Worm (Caenorhabditis elegans) whole organism, L3 larva: Measurements from ENCODE around the gene snr-5.

ENCODE experiments used
- ZK546.5 ChIP-seq: sonication (generic microtip); optimal IDR thresholded peaks from 2 replicates; lab custom pipeline; 2017; ENCODE audit warnings: missing biosample characterization, missing genetic modification characterization
- aly-2 ChIP-seq: fragments of 150-350 bp; optimal IDR thresholded peaks from 2 replicates; lab custom pipeline; 2014; ENCODE audit warnings: missing biosample characterization, missing genetic modification characterization
- ama-1 ChIP-seq: fragments of 150-350 bp; optimal IDR thresholded peaks from 2 replicates; lab custom pipeline; 2018
- ceh-28 ChIP-seq: fragments of 150-350 bp; optimal IDR thresholded peaks from 2 replicates; lab custom pipeline; 2014; ENCODE audit warnings: missing biosample characterization, missing genetic modification reagents, missing genetic modification characterization
- ceh-82 ChIP-seq: fragments of 150-350 bp; optimal IDR thresholded peaks from 2 replicates; lab custom pipeline; 2014; ENCODE audit warnings: missing biosample characterization, missing genetic modification characterization
- ceh-9 ChIP-seq: sonication (generic microtip); optimal IDR thresholded peaks from 2 replicates; lab custom pipeline; 2018; ENCODE audit warnings: missing biosample characterization, missing genetic modification characterization
- daf-12 ChIP-seq: fragments of 150-350 bp; optimal IDR thresholded peaks from 2 replicates; lab custom pipeline; 2014; ENCODE audit warnings: missing biosample characterization, missing genetic modification reagents, missing genetic modification characterization
- egl-27 ChIP-seq: sonication (generic microtip); optimal IDR thresholded peaks from 4 replicates; lab custom pipeline; 2017; ENCODE audit warnings: missing biosample characterization, missing genetic modification reagents, missing genetic modification characterization
- egl-5 ChIP-seq: fragments of 150-350 bp; optimal IDR thresholded peaks from 2 replicates; lab custom pipeline; 2017; ENCODE audit warnings: missing biosample characterization, missing genetic modification reagents, missing genetic modification characterization, inconsistent platforms
- elt-1 ChIP-seq: fragments of 150-350 bp; optimal IDR thresholded peaks from 2 replicates; lab custom pipeline; 2014; ENCODE audit warnings: missing biosample characterization, missing genetic modification characterization
- elt-2 ChIP-seq: sonication (generic microtip); optimal IDR thresholded peaks from 2 replicates; lab custom pipeline; 2016; ENCODE audit warnings: missing genetic modification reagents, mild to moderate bottlenecking, missing genetic modification characterization, missing compliant biosample characterization
- elt-3 ChIP-seq, 3 experiments: fragments of 150-350 bp in 1 of 3; sonication (generic microtip) in 2 of 3; optimal IDR thresholded peaks; 2 replicates in 2 of 3; 4 replicates in 1 of 3; lab custom pipeline; 2014 to 2017; ENCODE audit warnings: missing biosample characterization in 3 of 3, missing genetic modification characterization in 3 of 3
- eor-1 ChIP-seq, 2 experiments: fragments of 150-350 bp; optimal IDR thresholded peaks; 2 replicates each; lab custom pipeline; 2014 to 2018; ENCODE audit warnings: missing biosample characterization in 2 of 2, missing genetic modification characterization in 2 of 2
- fkh-10 ChIP-seq: sonication (generic microtip); optimal IDR thresholded peaks from 2 replicates; lab custom pipeline; 2017; ENCODE audit warnings: missing biosample characterization, missing genetic modification reagents, missing genetic modification characterization
- fkh-2 ChIP-seq: fragments of 150-350 bp; optimal IDR thresholded peaks from 2 replicates; lab custom pipeline; 2014; ENCODE audit warnings: missing biosample characterization, missing genetic modification reagents, missing genetic modification characterization
- fos-1 ChIP-seq: fragments of 150-350 bp; optimal IDR thresholded peaks from 2 replicates; lab custom pipeline; 2014; ENCODE audit warnings: missing biosample characterization, missing genetic modification characterization
- jun-1 ChIP-seq: fragments of 150-350 bp; optimal IDR thresholded peaks from 2 replicates; lab custom pipeline; 2014; ENCODE audit warnings: missing biosample characterization, missing genetic modification reagents, missing genetic modification characterization
- lin-15B ChIP-seq: fragments of 150-350 bp; optimal IDR thresholded peaks from 2 replicates; lab custom pipeline; 2014; ENCODE audit warnings: missing biosample characterization, missing genetic modification characterization
- lin-39 ChIP-seq: fragments of 150-350 bp; optimal IDR thresholded peaks from 2 replicates; lab custom pipeline; 2018; ENCODE audit warnings: missing biosample characterization, missing genetic modification reagents, missing genetic modification characterization
- lsy-12 ChIP-seq: sonication (generic microtip); optimal IDR thresholded peaks from 2 replicates; lab custom pipeline; 2016; ENCODE audit warnings: mild to moderate bottlenecking, missing genetic modification characterization, missing compliant biosample characterization
- mdl-1 ChIP-seq: fragments of 150-350 bp; optimal IDR thresholded peaks from 2 replicates; lab custom pipeline; 2014; ENCODE audit warnings: missing biosample characterization, missing genetic modification characterization
- mml-1 ChIP-seq: fragments of 150-350 bp; sonication (generic microtip); optimal IDR thresholded peaks from 3 replicates; lab custom pipeline; 2014; ENCODE audit warnings: missing biosample characterization, missing genetic modification characterization
- nfya-1 ChIP-seq: sonication (generic microtip); optimal IDR thresholded peaks from 2 replicates; lab custom pipeline; 2017; ENCODE audit warnings: missing genetic modification characterization, mild to moderate bottlenecking, missing compliant biosample characterization, antibody characterized with exemption, moderate library complexity; ENCODE audit not compliant: insufficient read depth
- nhr-11 ChIP-seq: fragments of 150-350 bp; optimal IDR thresholded peaks from 2 replicates; lab custom pipeline; 2014; ENCODE audit warnings: missing biosample characterization, missing genetic modification characterization
- nhr-12 ChIP-seq: fragments of 150-350 bp; optimal IDR thresholded peaks from 2 replicates; lab custom pipeline; 2014; ENCODE audit warnings: missing biosample characterization, missing genetic modification characterization
- nhr-23 ChIP-seq: fragments of 150-350 bp; optimal IDR thresholded peaks from 2 replicates; lab custom pipeline; 2014; ENCODE audit warnings: missing biosample characterization, missing genetic modification reagents, missing genetic modification characterization
- nhr-25 ChIP-seq: sonication (generic microtip); optimal IDR thresholded peaks from 2 replicates; lab custom pipeline; 2017; ENCODE audit warnings: missing biosample characterization, missing genetic modification characterization
- nhr-28 ChIP-seq: fragments of 150-350 bp; optimal IDR thresholded peaks from 2 replicates; lab custom pipeline; 2014; ENCODE audit warnings: missing biosample characterization, missing genetic modification characterization
- nhr-43 ChIP-seq: sonication (generic microtip); optimal IDR thresholded peaks from 2 replicates; lab custom pipeline; 2016; ENCODE audit warnings: mild to moderate bottlenecking, missing genetic modification characterization, missing compliant biosample characterization; ENCODE audit not compliant: poor library complexity, severe bottlenecking
- nhr-67 ChIP-seq: fragments of 150-350 bp; optimal IDR thresholded peaks from 2 replicates; lab custom pipeline; 2014; ENCODE audit warnings: missing biosample characterization, missing genetic modification characterization
- nhr-77 ChIP-seq: fragments of 150-350 bp; optimal IDR thresholded peaks from 2 replicates; lab custom pipeline; 2014; ENCODE audit warnings: missing biosample characterization, missing genetic modification characterization
- pha-4 ChIP-seq: fragments of 150-350 bp; optimal IDR thresholded peaks from 2 replicates; lab custom pipeline; 2014; ENCODE audit warnings: missing biosample characterization, missing genetic modification reagents, missing genetic modification characterization
- skn-1 ChIP-seq: fragments of 150-350 bp; optimal IDR thresholded peaks from 2 replicates; lab custom pipeline; 2014; ENCODE audit warnings: missing biosample characterization, missing genetic modification characterization
- tbx-2 ChIP-seq: sonication (generic microtip); optimal IDR thresholded peaks from 2 replicates; lab custom pipeline; 2016; ENCODE audit warnings: mild to moderate bottlenecking, missing genetic modification characterization, missing compliant biosample characterization
- unc-39 ChIP-seq: sonication (generic microtip); optimal IDR thresholded peaks from 4 replicates; lab custom pipeline; 2017; ENCODE audit warnings: missing biosample characterization, missing genetic modification characterization
- unc-62 ChIP-seq: fragments of 150-350 bp; sonication (generic microtip); optimal IDR thresholded peaks from 4 replicates; lab custom pipeline; 2014; ENCODE audit warnings: missing biosample characterization, missing genetic modification reagents, missing genetic modification characterization
- zag-1 ChIP-seq: fragments of 150-350 bp; optimal IDR thresholded peaks from 2 replicates; lab custom pipeline; 2014; ENCODE audit warnings: missing biosample characterization, missing genetic modification characterization
- ztf-11 ChIP-seq: fragments of 150-350 bp; optimal IDR thresholded peaks from 2 replicates; lab custom pipeline; 2014; ENCODE audit warnings: missing biosample characterization, missing genetic modification characterization
- ztf-4 ChIP-seq: fragments of 150-350 bp; optimal IDR thresholded peaks from 2 replicates; lab custom pipeline; 2014; ENCODE audit warnings: missing biosample characterization, missing genetic modification characterization

Gene snr-5

DNA sequence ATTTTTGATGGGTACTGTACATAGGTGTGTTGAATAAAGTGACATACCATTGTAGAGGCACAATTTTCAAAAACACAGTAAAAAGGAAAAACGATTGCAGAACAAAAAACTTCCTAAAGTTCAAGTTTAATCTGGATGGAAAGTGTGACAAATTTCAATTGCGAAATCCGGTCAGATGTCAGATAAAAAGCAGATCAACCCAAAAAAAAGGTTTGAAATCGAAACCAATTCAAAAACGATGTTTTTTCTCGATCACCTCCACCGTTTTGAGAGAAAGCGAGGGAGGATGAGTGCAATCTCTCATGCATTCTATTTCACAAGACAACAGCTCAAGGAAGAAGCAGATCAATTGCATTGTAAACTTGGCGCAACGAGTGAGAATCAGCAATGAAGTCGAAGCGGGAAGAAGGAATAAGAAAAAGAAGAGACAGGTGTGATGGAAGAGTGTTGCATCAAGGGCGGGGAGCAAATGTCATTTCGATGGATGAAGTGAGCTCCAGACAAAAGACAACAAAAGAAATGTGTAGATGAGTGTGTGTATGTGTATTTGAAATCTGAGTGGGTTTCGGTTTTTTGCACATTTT is 18.4 kb downstream of the snr-5 start:
- TF ChIP-seq ama-1 (lab: Kevin White, UChicago), result no peak
- no peak for TF ChIP-seq ZK546.5 (tag; lab: Kevin White, UChicago)
- no peak for TF ChIP-seq mml-1 (tag; lab: Kevin White, UChicago)
- no peak for TF ChIP-seq aly-2
- no peak for TF ChIP-seq eor-1 (tag; optimal IDR thresholded peaks at IDR 0.05; lab: Kevin White, UChicago)
- no peak for TF ChIP-seq nhr-43 (tag; lab: Kevin White, UChicago)
- TF ChIP-seq fkh-10, result no peak
- TF ChIP-seq elt-3 (tag; optimal IDR thresholded peaks at IDR 0.05; lab: Kevin White, UChicago), result no peak
- no peak for TF ChIP-seq nhr-12 (tag; lab: Kevin White, UChicago)
- no peak for TF ChIP-seq nhr-28 (tag; lab: Kevin White, UChicago)
- no peak for TF ChIP-seq mdl-1 (tag; lab: Kevin White, UChicago)
- TF ChIP-seq, all 47 proteins: peak for 0

ce11 chrIII:7882900-7883299 is 21.0 kb downstream of the snr-5 start, which contains the start of gene ZK688.9:
TSS of gene ZK688.9 (minus strand) at chrIII:7883000.
- no peak for TF ChIP-seq nhr-23 (tag; lab: Kevin White, UChicago)
- TF ChIP-seq lin-39 (tag; lab: Kevin White, UChicago), result no peak
- TF ChIP-seq mdl-1 (tag; lab: Kevin White, UChicago), result no peak
- no peak for TF ChIP-seq zag-1 (tag; lab: Kevin White, UChicago)
- TF ChIP-seq nhr-67 (tag; lab: Kevin White, UChicago), result no peak
- TF ChIP-seq elt-2 (tag; lab: Kevin White, UChicago), result no peak
- no peak for TF ChIP-seq egl-5 (tag; lab: Kevin White, UChicago)
- TF ChIP-seq jun-1 (tag; lab: Kevin White, UChicago), result no peak
- TF ChIP-seq egl-27 (tag; lab: Kevin White, UChicago), result no peak
- no peak for TF ChIP-seq eor-1 (tag; optimal IDR thresholded peaks at IDR 0.05; lab: Kevin White, UChicago)
- TF ChIP-seq ceh-9 (tag; lab: Kevin White, UChicago), result no peak
- no peak for TF ChIP-seq ztf-4
- TF ChIP-seq ztf-11 (tag; lab: Kevin White, UChicago), result no peak
- no peak for TF ChIP-seq nhr-43 (tag; lab: Kevin White, UChicago)
- no peak for TF ChIP-seq mml-1 (tag; lab: Kevin White, UChicago)
- no peak for TF ChIP-seq unc-62 (GFP tag; lab: Kevin White, UChicago)
- no peak for TF ChIP-seq fkh-10

DNA sequence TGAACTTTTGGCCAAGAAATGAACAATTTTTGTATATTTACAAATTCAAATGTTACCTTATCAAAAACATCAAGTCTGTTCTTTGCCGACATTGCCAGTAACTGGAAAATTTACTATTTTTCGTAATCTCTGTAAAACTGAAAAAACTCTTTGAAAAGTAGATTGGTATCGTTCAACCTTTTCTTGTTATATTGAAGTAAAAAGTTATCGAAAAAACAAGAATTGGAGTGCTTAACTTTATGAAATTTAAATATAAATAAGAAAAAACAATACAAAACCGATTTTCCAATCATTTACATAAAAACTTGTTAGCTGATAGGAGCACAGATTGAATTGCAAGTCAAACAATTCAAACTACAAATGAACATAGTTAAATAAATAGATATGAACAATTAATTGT is 23.0 kb downstream of the snr-5 start, which contains the start of gene ZK688.11:
ZK688.11 (minus strand) TSS at position 101 of the 400 bp plus-strand sequence.
- TF ChIP-seq ceh-28 (tag; lab: Kevin White, UChicago), result peak; percentile 3
- no peak for TF ChIP-seq tbx-2
- no peak for TF ChIP-seq mdl-1 (tag; lab: Kevin White, UChicago)

DNA sequence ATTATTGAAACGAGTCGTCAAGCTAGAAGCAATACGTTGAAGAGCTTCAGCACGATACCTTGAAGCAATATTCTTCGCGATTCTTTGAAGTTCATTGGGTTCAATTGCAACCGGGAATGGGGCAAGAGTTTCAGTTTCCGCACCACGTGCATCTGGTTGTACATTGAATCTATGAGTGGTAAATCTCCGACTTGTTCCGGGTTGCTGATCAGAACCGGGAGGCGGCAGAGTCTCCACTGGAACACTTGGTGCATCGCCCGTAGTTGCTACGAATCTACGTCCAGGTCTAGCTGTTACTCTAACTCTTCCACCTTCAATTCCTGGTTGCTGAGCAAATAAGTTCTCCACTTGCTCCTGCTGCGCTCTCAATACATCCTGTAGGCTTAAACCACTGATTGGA is 27.2 kb downstream of the snr-5 start:
- TF ChIP-seq ZK546.5 (tag; lab: Kevin White, UChicago) (no peak), mml-1 (tag; lab: Kevin White, UChicago) (no peak), lin-15B (tag; lab: Kevin White, UChicago) (no peak), fkh-2 (tag; lab: Kevin White, UChicago) (no peak), ceh-9 (tag; lab: Kevin White, UChicago) (no peak), egl-27 (tag; lab: Kevin White, UChicago) (no peak), jun-1 (tag; lab: Kevin White, UChicago) (no peak), aly-2 (no peak), nhr-25 (tag; lab: Kevin White, UChicago) (no peak), ztf-4 (no peak), ceh-82 (tag; lab: Kevin White, UChicago) (no peak), mdl-1 (tag; lab: Kevin White, UChicago) (no peak), fos-1 (tag; lab: Kevin White, UChicago) (no peak), elt-1 (no peak), ama-1 (lab: Kevin White, UChicago) (no peak), elt-3 (tag; optimal IDR thresholded peaks at IDR 0.05; lab: Kevin White, UChicago) (no peak)

DNA sequence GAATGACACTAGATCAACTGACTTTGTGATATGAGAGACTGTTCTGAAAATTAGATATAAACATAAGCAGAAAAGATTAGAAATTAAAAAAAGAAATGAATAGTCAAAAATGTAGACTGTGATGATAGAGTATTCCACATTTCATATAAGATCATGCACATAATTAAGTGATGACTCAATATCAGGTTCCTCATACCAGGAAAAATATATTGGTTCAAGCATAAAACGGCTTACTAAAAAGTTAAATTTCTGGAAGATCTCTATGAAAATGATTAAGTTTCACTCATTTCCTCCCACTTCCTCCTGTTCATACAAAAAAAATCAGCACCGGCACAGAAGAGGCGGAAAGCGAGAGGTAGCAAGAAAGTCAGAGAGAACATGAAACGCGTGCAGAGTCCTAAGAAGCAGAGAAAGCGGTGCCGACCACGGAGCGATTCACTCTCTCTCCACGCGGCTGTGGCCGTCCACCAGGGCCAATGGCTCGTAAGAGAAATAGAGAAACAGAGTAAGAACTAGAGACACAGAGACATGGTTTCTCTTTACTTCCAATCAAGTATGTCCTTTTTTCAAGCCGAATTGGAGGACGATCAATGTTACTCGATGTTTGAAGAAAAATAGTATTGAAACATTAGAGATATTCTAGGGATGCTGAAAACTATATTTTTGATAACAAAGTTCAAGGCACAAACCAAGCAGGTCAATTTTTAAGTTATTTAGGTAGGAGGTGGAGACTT is 29.9 kb downstream of the snr-5 start, which contains the start of the genes ZK688.5 and fahd-1:
ZK688.5 (minus strand) TSS at position 51 of the 734 bp plus-strand sequence.
fahd-1 (plus strand) TSS at position 684 of the 734 bp plus-strand sequence.
- TF ChIP-seq eor-1 (tag; optimal IDR thresholded peaks at IDR 0.05; lab: Kevin White, UChicago) (no peak), nfya-1 (tag; lab: Kevin White, UChicago) (peak; percentile 88), tbx-2 (no peak), fkh-10 (no peak), jun-1 (tag; lab: Kevin White, UChicago) (peak; percentile 50), daf-12 (tag; lab: Kevin White, UChicago) (no peak), skn-1 (tag; lab: Kevin White, UChicago) (no peak), pha-4 (tag; lab: Kevin White, UChicago) (peak; percentile 80), lsy-12 (tag; lab: Kevin White, UChicago) (peak; percentile 68), fos-1 (tag; lab: Kevin White, UChicago) (no peak), ama-1 (lab: Kevin White, UChicago) (peak; percentile 56), nhr-11 (no peak), unc-39 (tag; lab: Kevin White, UChicago) (no peak), ceh-28 (tag; lab: Kevin White, UChicago) (peak; percentile 66), nhr-25 (tag; lab: Kevin White, UChicago) (peak; percentile 91), nhr-77 (tag; lab: Kevin White, UChicago) (no peak), egl-5 (tag; lab: Kevin White, UChicago) (peak; percentile 44), elt-1 (no peak), ZK546.5 (tag; lab: Kevin White, UChicago) (no peak), unc-62 (GFP tag; lab: Kevin White, UChicago) (no peak), aly-2 (no peak), ztf-11 (tag; lab: Kevin White, UChicago) (no peak)
